Worm (Caenorhabditis elegans): ENCODE measurements around the gene hpo-34.

Gene hpo-34

DNA sequence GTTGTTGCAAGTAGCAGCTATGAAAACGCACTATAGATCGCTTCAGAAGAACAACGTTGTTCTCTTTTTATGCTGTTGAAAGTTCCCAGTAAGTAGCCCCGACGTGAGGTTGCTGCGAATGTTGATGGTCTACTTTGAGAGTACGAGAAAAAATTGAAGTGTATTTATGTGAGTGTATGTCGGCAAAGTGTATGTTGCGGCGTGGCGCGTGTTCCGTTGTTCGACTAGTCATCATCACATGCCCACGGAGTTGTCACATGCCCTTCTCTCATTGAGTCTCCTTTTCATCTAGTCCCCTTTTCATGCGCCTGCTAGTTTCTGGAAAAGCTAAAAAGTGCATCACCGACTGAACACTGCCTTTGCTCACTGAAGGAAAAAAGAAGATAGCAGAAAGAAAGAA is 47.0 kb downstream of the hpo-34 start (continued):
- TF ChIP-seq cebp-1 (GFP tag; IDR thresholded peaks at IDR 0.05) (no peak), cebp-1 (tag; optimal IDR thresholded peaks at IDR 0.05) (peak; percentile 71), ceh-91 (GFP tag; IDR thresholded peaks at IDR 0.05) (no peak), F22D6.2 (tag; optimal IDR thresholded peaks at IDR 0.05) (no peak), somi-1 (GFP tag; optimal IDR thresholded peaks at IDR 0.05) (peak; percentile 83), let-607 (tag; optimal IDR thresholded peaks at IDR 0.05) (peak in 1 of 2 experiments; percentile 44), F57A8.1 (GFP tag; optimal IDR thresholded peaks at IDR 0.05) (no peak), unc-130 (GFP tag; optimal IDR thresholded peaks at IDR 0.05) (no peak), ceh-79 (tag; optimal IDR thresholded peaks at IDR 0.05) (no peak), efl-1 (GFP tag; optimal IDR thresholded peaks at IDR 0.05) (no peak), Y95B8A.8 (GFP tag; IDR thresholded peaks at IDR 0.05) (peak; percentile 71; the same call in 1 of the 2 replicates), Y67H2A.10 (GFP tag; conservative IDR thresholded peaks at IDR 0.05) (no peak; the same call in 1 of the 2 replicates), lsl-1 (GFP tag; optimal IDR thresholded peaks at IDR 0.05) (no peak), tbp1 (GFP tag; optimal IDR thresholded peaks at IDR 0.05) (peak; percentile 18), F55B11.4 (tag; optimal IDR thresholded peaks at IDR 0.05; ENCODE audit: borderline replicate concordance, insufficient read depth) (no peak), snpc-3.4 (tag; optimal IDR thresholded peaks at IDR 0.05) (no peak), dox-1 (GFP tag; IDR thresholded peaks at IDR 0.05) (peak; percentile 30; the same call in 1 of the 2 replicates), sea-2 (GFP tag; IDR thresholded peaks at IDR 0.05) (no peak), F49E8.2 (tag; optimal IDR thresholded peaks at IDR 0.05; ENCODE audit: insufficient read depth) (no peak), akir-1 (GFP tag; optimal IDR thresholded peaks at IDR 0.05) (no peak), atf-7 (tag; optimal IDR thresholded peaks at IDR 0.05) (peak; percentile 35), lir-1 (GFP tag; conservative IDR thresholded peaks at IDR 0.05) (no peak; the same call in 1 of the 2 replicates), ceh-58 (GFP tag; IDR thresholded peaks at IDR 0.05) (no peak), ztf-28 (GFP tag; IDR thresholded peaks at IDR 0.05) (no peak), F33H1.4 (GFP tag; IDR thresholded peaks at IDR 0.05) (no peak), Y53F4B.3 (GFP tag; IDR thresholded peaks at IDR 0.05) (no peak), B0336.3 (GFP tag; IDR thresholded peaks at IDR 0.05) (peak; percentile 44; the same call in 1 of the 2 replicates), madf-10 (tag; optimal IDR thresholded peaks at IDR 0.05) (peak; percentile 74), lin-40 (tag; optimal IDR thresholded peaks at IDR 0.05) (peak; percentile 53), die-1 (tag; optimal IDR thresholded peaks at IDR 0.05) (no peak), tlf-1 (GFP tag; optimal IDR thresholded peaks at IDR 0.05) (peak; percentile 57), madf-8 (GFP tag; conservative IDR thresholded peaks at IDR 0.05) (no peak), C06A6.2 (GFP tag; conservative IDR thresholded peaks at IDR 0.05) (peak; percentile 51; the same call in 1 of the 2 replicates), egl-44 (GFP tag; IDR thresholded peaks at IDR 0.05) (0 out of 2 replicates have a peak, but pooled peaks have one; percentile 31), rec-8 (tag; optimal IDR thresholded peaks at IDR 0.05) (no peak), egrh-3 (GFP tag; IDR thresholded peaks at IDR 0.05) (no peak), rcor-1 (GFP tag; IDR thresholded peaks at IDR 0.05) (no peak), madf-3 (GFP tag; IDR thresholded peaks at IDR 0.05) (no peak), lin-35 (GFP tag; optimal IDR thresholded peaks at IDR 0.05) (peak in 1 of 3 experiments; percentile 7), C17E4.6 (GFP tag; IDR thresholded peaks at IDR 0.05) (no peak), T26A5.8 (tag; optimal IDR thresholded peaks at IDR 0.05) (no peak), K12H6.12 (tag; optimal IDR thresholded peaks at IDR 0.05) (peak; percentile 33), snpc-4 (GFP tag; optimal IDR thresholded peaks at IDR 0.05) (no peak), snpc-4 (tag; optimal IDR thresholded peaks at IDR 0.05) (peak in 2 of 4 experiments; percentile 22 to 43), ceh-100 (GFP tag; IDR thresholded peaks at IDR 0.05) (0 out of 2 replicates have a peak, but pooled peaks have one; percentile 13), mes-4 (tag; optimal IDR thresholded peaks at IDR 0.05) (no peak), F52B5.7 (tag; optimal IDR thresholded peaks at IDR 0.05) (peak; percentile 45), unc-62 (GFP tag; optimal IDR thresholded peaks at IDR 0.05) (no peak)

Measured in whole organism, young adult.